Fruit fly (Drosophila melanogaster) ovary, adult (tissue): ENCODE data around the gene Csk.

Experiments
- CG17801 ChIP-seq: fragments of 200-800 bp; optimal IDR thresholded peaks from 2 replicates; lab custom pipeline; 2019; ENCODE audit warnings: missing biosample characterization, mild to moderate bottlenecking, missing genetic modification characterization, moderate library complexity; ENCODE audit not compliant: partially characterized antibody

Csk gene

DNA sequence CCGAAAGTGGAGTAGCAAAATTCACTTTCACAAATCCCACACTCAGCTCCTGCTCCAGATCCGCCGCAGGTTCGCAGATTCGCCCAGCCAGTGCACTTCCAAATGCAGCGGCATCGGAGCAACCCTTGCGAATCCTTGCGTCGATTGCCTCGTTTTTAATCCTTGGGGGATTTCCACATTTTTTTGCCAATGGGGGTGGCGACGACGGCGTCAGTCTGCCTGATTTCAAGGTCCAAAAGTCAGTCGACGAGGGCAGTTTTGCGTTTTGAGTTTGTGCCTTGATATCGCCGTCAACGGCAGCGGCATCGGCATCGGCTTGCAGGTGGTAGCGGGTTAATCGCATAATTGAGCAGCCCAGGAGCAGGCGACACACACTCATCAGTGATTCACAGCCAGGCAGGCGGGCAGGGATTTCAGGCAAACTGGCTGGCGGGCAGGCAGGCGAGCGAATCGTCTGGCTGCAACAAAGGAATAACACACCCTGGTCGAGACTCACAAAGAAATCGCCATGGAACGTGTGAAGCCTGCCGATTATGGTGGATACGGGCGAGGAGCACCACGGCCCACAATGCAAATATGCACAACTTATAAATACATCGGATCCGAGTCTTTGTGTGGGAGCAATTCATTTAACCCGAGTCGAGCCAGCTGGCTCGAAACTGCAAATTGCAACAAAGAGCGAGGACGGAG lies 34.9 kb downstream of the Csk start:
- TF ChIP-seq CG17801 (GFP tag; lab: Kevin White, UChicago) = no peak

DNA sequence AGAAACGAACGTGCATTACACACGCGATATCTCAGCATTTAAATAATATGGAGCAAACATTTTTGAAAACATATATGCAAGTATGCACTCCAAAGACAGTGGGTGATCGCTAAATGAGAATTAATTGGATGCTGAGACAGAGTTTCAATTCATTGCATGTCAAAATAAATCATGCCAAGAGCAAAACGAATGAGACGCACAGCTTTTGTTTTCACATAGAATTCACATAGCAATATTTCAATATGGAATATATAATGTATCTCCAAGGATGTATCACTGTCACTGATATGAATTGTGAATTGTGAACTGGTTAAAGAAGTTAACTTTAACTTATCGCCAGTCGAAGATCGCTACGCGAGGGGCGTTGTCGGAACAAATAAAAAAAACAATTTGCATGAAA lies 36.0 kb downstream of the Csk start:
- no peak for TF ChIP-seq CG17801 (GFP tag; lab: Kevin White, UChicago)

DNA sequence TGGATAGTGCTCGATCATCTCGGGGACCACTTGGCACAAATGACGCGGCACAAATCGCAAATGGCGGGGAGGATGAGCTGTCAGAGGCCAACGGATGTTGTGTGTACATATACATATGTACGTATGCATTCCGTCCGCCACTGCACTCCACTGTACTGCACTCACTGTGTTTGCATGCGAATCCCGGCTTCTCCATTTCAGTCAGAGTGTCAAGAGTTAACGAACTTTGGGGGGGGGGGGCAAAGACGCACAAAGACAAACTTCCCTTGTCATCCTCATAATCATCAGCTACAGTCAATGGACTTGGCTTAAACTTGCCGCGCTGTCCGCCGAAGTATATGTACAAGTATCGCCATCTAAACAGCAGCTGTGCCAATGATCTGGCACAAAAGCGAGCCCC lies 36.4 kb downstream of the Csk start:
- TF ChIP-seq CG17801 (GFP tag; lab: Kevin White, UChicago) = no peak

DNA sequence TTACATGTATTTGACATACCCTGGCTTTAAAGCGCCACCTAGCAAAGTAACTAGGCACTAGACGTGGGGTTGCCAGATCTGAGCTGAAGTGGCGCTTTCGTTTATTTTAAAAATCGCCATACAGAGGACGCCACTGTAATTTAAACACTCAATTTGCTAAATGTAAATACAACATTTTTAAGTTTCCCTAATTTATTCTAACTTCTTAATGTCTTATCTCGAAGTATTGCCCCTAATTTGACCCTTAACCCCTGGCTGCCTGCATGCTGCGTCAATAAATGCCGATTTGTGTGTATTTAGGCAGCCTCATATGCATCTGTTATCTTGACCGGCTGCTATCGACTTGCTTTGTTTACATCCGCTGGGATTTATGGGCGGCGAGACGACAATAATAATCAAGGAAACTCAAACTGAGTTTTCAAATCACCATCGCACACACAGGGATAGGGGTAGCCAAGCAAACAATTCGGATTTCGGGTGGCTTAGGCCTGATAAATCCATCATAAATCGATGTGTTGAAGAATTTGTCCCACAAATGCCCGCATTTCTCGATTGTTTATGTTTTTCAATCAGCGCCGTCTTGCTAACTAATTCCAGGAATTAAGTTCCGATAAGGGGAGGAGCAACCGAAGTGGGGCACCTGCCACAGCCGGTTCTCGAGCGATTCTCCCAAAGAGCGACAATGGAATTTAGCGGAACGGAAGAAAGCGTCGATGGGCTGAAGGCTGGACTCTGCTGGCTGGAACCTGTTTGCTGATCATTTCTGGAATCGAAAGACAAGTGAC lies 37.1 kb downstream of the Csk start:
- no peak for TF ChIP-seq CG17801 (GFP tag; lab: Kevin White, UChicago)

DNA sequence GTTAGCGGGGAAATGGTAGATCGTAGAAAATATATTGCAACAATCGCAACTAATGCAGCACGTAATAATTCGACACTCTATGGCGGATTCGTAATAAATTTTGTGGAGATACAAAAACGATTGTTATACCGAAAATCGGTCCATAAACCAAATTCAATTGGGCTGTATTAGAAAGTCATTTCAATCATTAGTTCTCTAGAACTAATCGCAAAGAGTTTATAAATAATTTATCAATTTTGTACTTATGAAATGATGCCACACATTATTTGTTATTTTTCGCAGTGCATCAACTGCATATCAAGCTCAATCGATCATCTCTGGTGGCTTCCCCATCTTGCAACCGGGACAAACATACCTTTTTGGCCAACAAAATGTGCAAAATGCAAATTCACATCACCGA lies 38.0 kb downstream of the Csk start:
- TF ChIP-seq CG17801 (GFP tag; lab: Kevin White, UChicago) = no peak

DNA sequence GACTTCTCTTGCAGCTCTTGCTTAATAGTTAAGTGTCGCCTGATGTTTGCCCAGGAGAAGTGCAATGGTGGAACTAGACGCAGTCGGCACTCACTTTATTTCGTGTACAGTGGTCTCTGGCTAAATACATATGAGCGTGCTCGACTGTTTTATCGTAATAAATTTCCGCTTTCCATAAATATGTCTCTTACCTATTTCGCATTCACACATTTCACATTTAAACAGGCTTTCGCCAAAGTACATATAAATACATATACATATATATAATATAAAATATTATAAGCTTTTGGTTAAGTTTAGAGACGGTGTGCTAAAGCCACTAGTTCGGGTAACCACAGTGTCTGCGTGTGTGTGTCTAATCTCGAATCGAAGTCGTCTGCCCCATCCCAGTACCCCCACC lies 43.8 kb downstream of the Csk start:
- TF ChIP-seq CG17801 (GFP tag; lab: Kevin White, UChicago) = no peak

DNA sequence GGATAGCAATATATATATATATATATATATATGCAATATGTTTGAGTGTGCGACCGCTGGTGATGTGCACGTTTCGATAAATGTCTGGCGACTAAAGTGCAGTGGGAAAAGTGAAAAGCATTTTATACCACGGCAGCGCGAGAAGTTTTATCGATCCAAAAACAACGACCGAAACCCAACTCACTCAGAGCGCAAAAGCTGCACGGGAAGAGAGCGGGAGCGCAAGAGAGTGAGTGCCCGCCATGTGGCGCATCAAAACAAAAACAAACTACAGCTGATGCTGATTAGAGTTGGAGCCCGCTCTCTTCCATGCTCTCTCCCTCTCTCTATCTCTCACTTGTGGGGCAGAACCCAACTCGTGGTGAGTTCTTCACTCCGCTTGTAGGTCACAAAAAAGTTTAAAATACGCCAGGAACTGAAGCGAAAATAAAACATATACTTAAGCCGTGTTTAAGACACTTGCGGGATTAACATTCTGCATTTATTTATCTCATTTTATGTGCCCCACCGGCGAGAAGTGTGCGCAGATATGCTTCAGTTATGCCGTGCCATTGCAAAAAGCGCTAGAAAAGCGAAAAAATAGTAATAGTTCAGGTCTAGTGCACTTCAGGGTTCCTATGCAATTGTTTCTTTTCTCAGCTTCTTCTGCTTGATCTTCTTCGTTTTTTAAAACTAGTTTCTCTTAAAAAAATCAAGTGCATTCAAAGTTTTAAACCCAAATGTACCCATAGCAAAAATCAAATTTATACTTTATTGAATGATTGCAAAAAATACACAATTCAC lies 45.7 kb downstream of the Csk start:
- peak; percentile 58 for TF ChIP-seq CG17801 (GFP tag; lab: Kevin White, UChicago)

DNA sequence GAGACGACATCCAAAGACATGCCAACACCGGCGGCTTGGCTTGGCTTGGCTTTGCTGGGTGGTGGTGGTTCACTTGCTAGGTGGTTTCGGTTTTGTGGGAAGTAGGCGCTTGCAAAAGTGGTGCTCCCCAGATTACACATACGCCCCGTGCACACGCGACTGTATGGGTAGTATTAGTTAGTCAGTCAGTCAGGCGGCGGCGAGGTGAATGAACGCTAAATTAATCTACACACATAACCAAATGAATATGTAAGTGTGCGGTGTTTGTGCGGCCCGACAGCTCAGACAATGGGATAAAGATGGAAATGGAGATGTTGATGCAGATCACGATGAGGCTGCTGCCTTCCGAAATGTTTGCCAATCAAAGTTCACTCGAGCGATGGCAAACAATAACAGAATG lies 47.4 kb downstream of the Csk start:
- TF ChIP-seq CG17801 (GFP tag; lab: Kevin White, UChicago) = no peak

DNA sequence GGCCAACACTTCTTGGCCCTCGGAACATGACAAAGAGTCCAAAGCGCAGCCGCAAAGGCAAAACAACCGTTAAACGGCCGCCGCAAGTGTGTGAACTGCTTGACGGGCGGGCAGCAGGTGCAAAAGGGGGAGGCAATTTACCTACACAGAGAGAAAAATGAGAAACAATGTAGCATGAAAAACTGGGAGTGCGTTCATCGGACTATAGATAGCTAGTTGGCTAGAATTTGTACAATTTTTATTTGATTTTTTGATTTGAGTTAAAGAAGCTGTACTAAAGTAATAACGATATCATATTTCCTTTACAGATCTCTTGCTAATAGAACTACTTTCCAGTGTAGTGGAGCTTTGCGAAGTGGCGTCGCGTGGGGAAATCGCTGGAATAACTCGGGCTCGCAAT lies 55.0 kb downstream of the Csk start:
- no peak for TF ChIP-seq CG17801 (GFP tag; lab: Kevin White, UChicago)

DNA sequence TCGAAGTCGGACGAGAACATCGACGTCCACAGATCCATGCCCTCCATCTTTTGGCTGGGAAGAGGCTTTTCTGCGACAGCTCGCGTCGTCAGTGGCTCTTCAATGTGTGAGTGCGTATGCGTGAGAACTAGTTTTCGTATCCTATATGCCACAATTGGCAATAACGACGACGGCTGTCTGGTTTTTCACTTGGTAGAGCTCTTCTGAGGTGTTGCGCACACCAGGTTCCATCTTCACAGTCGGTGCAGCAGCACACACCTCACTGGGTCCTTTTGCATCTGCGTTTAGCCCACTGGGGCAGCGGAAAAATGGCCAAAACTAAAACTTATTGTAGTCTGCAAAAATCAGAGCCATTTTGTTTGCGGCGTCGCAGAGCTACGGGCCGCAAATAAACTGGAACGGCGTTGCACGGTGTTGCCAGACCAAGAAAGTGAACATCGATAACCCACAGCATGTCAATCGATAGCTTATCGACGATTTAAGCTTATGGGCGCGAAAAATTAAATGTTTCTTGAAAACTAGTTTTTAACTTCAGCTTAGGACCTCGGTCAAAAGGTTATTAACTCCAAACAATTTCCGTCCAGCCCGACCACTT lies 60.6 kb downstream of the Csk start, which contains the start of gene CG6791:
TSS of gene CG6791 (minus strand) at position 383 of the 595 bp plus-strand sequence.
- peak; percentile 46 for TF ChIP-seq CG17801 (GFP tag; lab: Kevin White, UChicago)
